Worm (Caenorhabditis elegans) whole organism, young adult: ENCODE data around the gene Y7A5A.8.

ENCODE experiments used
- B0035.1 ChIP-seq: sonication (generic microtip); optimal IDR thresholded peaks from 2 replicates; lab custom pipeline; 2016; ENCODE audit warnings: missing genetic modification characterization, mild to moderate bottlenecking, missing compliant biosample characterization, missing genotype, missing genetic modification reagents
- B0261.1 ChIP-seq: sonication (generic microtip); optimal IDR thresholded peaks from 2 replicates; lab custom pipeline; 2016; ENCODE audit warnings: mild to moderate bottlenecking, missing genetic modification characterization, moderate library complexity, missing compliant biosample characterization
- B0336.3 ChIP-seq: fragments of 200-800 bp; sonication (Bioruptor generic); IDR thresholded peaks from 2 replicates; pipeline ENCODE4 v1.3.6; 2022; ENCODE audit warnings: missing genetic modification characterization, missing compliant biosample characterization
- D2030.7 ChIP-seq: fragments of 200-800 bp; sonication (Bioruptor generic); IDR thresholded peaks from 2 replicates; pipeline ENCODE4 v1.3.6; 2022; ENCODE audit warnings: missing genetic modification reagents, missing genetic modification characterization, missing compliant biosample characterization
- F37B4.10 ChIP-seq: fragments of 200-800 bp; sonication (Bioruptor generic); IDR thresholded peaks from 2 replicates; pipeline ENCODE4 v1.3.6; 2022; ENCODE audit warnings: missing genetic modification characterization, missing compliant biosample characterization
- F52B5.7 ChIP-seq: sonication (generic microtip); optimal IDR thresholded peaks from 2 replicates; lab custom pipeline; 2016; ENCODE audit warnings: mild to moderate bottlenecking, missing genetic modification characterization, missing compliant biosample characterization
- F57C9.4 ChIP-seq: sonication (generic microtip); optimal IDR thresholded peaks from 2 replicates; lab custom pipeline; 2017; ENCODE audit warnings: mild to moderate bottlenecking, missing genetic modification characterization, missing compliant biosample characterization
- K11D2.4 ChIP-seq: fragments of 200-800 bp; sonication (Bioruptor generic); IDR thresholded peaks from 2 replicates; pipeline ENCODE4 v1.3.6; 2022; ENCODE audit warnings: missing genetic modification reagents, missing genetic modification characterization, missing compliant biosample characterization
- K12H6.12 ChIP-seq: fragments of 200-800 bp; sonication (Bioruptor generic); optimal IDR thresholded peaks from 2 replicates; lab custom pipeline; 2018; ENCODE audit warnings: mild to moderate bottlenecking, missing genetic modification characterization, missing compliant biosample characterization
- T07F8.4 ChIP-seq: sonication (generic microtip); optimal IDR thresholded peaks from 2 replicates; lab custom pipeline; 2016; ENCODE audit warnings: mild to moderate bottlenecking, missing genetic modification characterization, moderate library complexity, missing compliant biosample characterization
- T26A5.8 ChIP-seq: sonication (generic microtip); optimal IDR thresholded peaks from 2 replicates; lab custom pipeline; 2016; ENCODE audit warnings: missing genetic modification characterization, missing compliant biosample characterization
- Y67H2A.10 ChIP-seq: fragments of 200-800 bp; sonication (Bioruptor generic); conservative IDR thresholded peaks from 2 replicates; pipeline ENCODE4 v1.3.6; 2022; ENCODE audit warnings: missing genetic modification reagents, missing genetic modification characterization, missing compliant biosample characterization
- Y79H2A.3 ChIP-seq: fragments of 200-800 bp; sonication (Bioruptor generic); conservative IDR thresholded peaks from 2 replicates; pipeline ENCODE4 v1.3.6; 2022; ENCODE audit warnings: missing genetic modification reagents, missing genetic modification characterization, missing compliant biosample characterization
- ZK185.1 ChIP-seq: sonication (generic microtip); optimal IDR thresholded peaks from 2 replicates; lab custom pipeline; 2016; ENCODE audit warnings: mild to moderate bottlenecking, missing genetic modification characterization, missing compliant biosample characterization; ENCODE audit not compliant: poor library complexity, severe bottlenecking
- aptf-2 ChIP-seq: fragments of 200-800 bp; sonication (Bioruptor generic); conservative IDR thresholded peaks from 2 replicates; pipeline ENCODE4 v1.3.6; 2022; ENCODE audit warnings: missing genetic modification reagents, missing genetic modification characterization, missing compliant biosample characterization
- attf-3 ChIP-seq: fragments of 200-800 bp; sonication (Bioruptor generic); conservative IDR thresholded peaks from 2 replicates; pipeline ENCODE4 v1.3.6; 2022; ENCODE audit warnings: missing genetic modification reagents, missing genetic modification characterization, missing compliant biosample characterization
- attf-6 ChIP-seq: fragments of 200-800 bp; sonication (Bioruptor generic); IDR thresholded peaks from 2 replicates; pipeline ENCODE4 v1.3.6; 2022; ENCODE audit warnings: missing genetic modification reagents, missing genetic modification characterization, missing compliant biosample characterization
- bed-2 ChIP-seq: fragments of 200-800 bp; sonication (Bioruptor generic); IDR thresholded peaks from 2 replicates; pipeline ENCODE4 v1.3.6; 2022; ENCODE audit warnings: missing genetic modification reagents, missing genetic modification characterization, missing compliant biosample characterization
- cebp-2 ChIP-seq: fragments of 200-800 bp; sonication (Bioruptor generic); IDR thresholded peaks from 2 replicates; pipeline ENCODE4 v1.3.6; 2022; ENCODE audit warnings: missing genetic modification characterization, missing compliant biosample characterization
- ceh-27 ChIP-seq: fragments of 200-800 bp; sonication (Bioruptor generic); optimal IDR thresholded peaks from 2 replicates; lab custom pipeline; 2018; ENCODE audit warnings: mild to moderate bottlenecking, missing genetic modification characterization, moderate library complexity, missing compliant biosample characterization
- ceh-40 ChIP-seq: fragments of 200-800 bp; sonication (Bioruptor generic); IDR thresholded peaks from 2 replicates; pipeline ENCODE4 v1.3.6; 2022; ENCODE audit warnings: missing genetic modification characterization, missing compliant biosample characterization
- ceh-79 ChIP-seq: sonication (generic microtip); optimal IDR thresholded peaks from 2 replicates; lab custom pipeline; 2017; ENCODE audit warnings: mild to moderate bottlenecking, missing genetic modification characterization, missing compliant biosample characterization
- ceh-91 ChIP-seq: fragments of 200-800 bp; sonication (Bioruptor generic); IDR thresholded peaks from 2 replicates; pipeline ENCODE4 v1.3.6; 2022; ENCODE audit warnings: missing genetic modification reagents, missing genetic modification characterization, missing compliant biosample characterization
- die-1 ChIP-seq: sonication (generic microtip); optimal IDR thresholded peaks from 2 replicates; lab custom pipeline; 2016; ENCODE audit warnings: missing genotype, mild to moderate bottlenecking, missing genetic modification characterization, missing compliant biosample characterization
- ekl-4 ChIP-seq: fragments of 200-800 bp; sonication (Bioruptor generic); IDR thresholded peaks from 2 replicates; pipeline ENCODE4 v1.3.6; 2022; ENCODE audit warnings: missing genetic modification reagents, missing genetic modification characterization, missing compliant biosample characterization
- ets-4 ChIP-seq: fragments of 200-800 bp; sonication (Bioruptor generic); optimal IDR thresholded peaks from 2 replicates; lab custom pipeline; 2018; ENCODE audit warnings: mild to moderate bottlenecking, missing genetic modification characterization, missing compliant biosample characterization
- fkh-3 ChIP-seq: sonication (generic microtip); optimal IDR thresholded peaks from 2 replicates; lab custom pipeline; 2016; ENCODE audit warnings: mild to moderate bottlenecking, missing genetic modification characterization, missing compliant biosample characterization
- him-1 ChIP-seq: sonication (generic microtip); optimal IDR thresholded peaks from 2 replicates; lab custom pipeline; 2016; ENCODE audit warnings: missing genotype, missing genetic modification reagents, missing genetic modification characterization, missing compliant biosample characterization
- hlh-12 ChIP-seq: sonication (generic microtip); optimal IDR thresholded peaks from 2 replicates; lab custom pipeline; 2016; ENCODE audit warnings: missing genetic modification characterization, missing compliant biosample characterization
- lin-40 ChIP-seq: sonication (generic microtip); optimal IDR thresholded peaks from 2 replicates; lab custom pipeline; 2016; ENCODE audit warnings: missing genetic modification characterization, mild to moderate bottlenecking, missing compliant biosample characterization, missing genotype, missing genetic modification reagents
- lin-54 ChIP-seq: fragments of 200-800 bp; sonication (Bioruptor generic); optimal IDR thresholded peaks from 2 replicates; lab custom pipeline; 2018; ENCODE audit warnings: mild to moderate bottlenecking, missing genetic modification characterization, missing compliant biosample characterization
- lsl-1 ChIP-seq: fragments of 200-800 bp; sonication (Bioruptor generic); optimal IDR thresholded peaks from 2 replicates; lab custom pipeline; 2018; ENCODE audit warnings: mild to moderate bottlenecking, missing genetic modification characterization, moderate library complexity, missing compliant biosample characterization
- madf-10 ChIP-seq: sonication (generic microtip); optimal IDR thresholded peaks from 2 replicates; lab custom pipeline; 2016; ENCODE audit warnings: mild to moderate bottlenecking, missing genetic modification characterization, missing compliant biosample characterization
- madf-8 ChIP-seq: fragments of 200-800 bp; sonication (Bioruptor generic); conservative IDR thresholded peaks from 2 replicates; pipeline ENCODE4 v1.3.6; 2022; ENCODE audit warnings: missing genetic modification reagents, missing genetic modification characterization, missing compliant biosample characterization
- mcd-1 ChIP-seq: fragments of 200-800 bp; sonication (Bioruptor generic); IDR thresholded peaks from 2 replicates; pipeline ENCODE4 v1.3.6; 2022; ENCODE audit warnings: missing genetic modification reagents, missing genetic modification characterization, missing compliant biosample characterization
- nfya-2 ChIP-seq: fragments of 200-800 bp; sonication (Bioruptor generic); IDR thresholded peaks from 2 replicates; pipeline ENCODE4 v1.3.6; 2022; ENCODE audit warnings: missing genetic modification reagents, missing genetic modification characterization, missing compliant biosample characterization
- nfyb-1 ChIP-seq: fragments of 200-800 bp; sonication (Bioruptor generic); IDR thresholded peaks from 2 replicates; pipeline ENCODE4 v1.3.6; 2022; ENCODE audit warnings: missing genetic modification reagents, missing genetic modification characterization, missing compliant biosample characterization
- nhr-80 ChIP-seq: sonication (generic microtip); optimal IDR thresholded peaks from 2 replicates; lab custom pipeline; 2016; ENCODE audit warnings: missing genetic modification characterization, missing compliant biosample characterization
- pha-4 ChIP-seq: fragments of 150-350 bp; sonication (generic microtip); optimal IDR thresholded peaks from 2 replicates; lab custom pipeline; 2014; ENCODE audit warnings: missing biosample characterization, missing genetic modification reagents, missing genetic modification characterization
- rcor-1 ChIP-seq: fragments of 200-800 bp; sonication (Bioruptor generic); IDR thresholded peaks from 2 replicates; pipeline ENCODE4 v1.3.6; 2022; ENCODE audit warnings: missing genetic modification reagents, missing genetic modification characterization, missing compliant biosample characterization
- rpc-1 ChIP-seq, 2 experiments: fragments of 150-350 bp in 1 of 2; sonication (generic microtip) in 1 of 2; optimal IDR thresholded peaks; 2 replicates each; lab custom pipeline; 2014 to 2018; ENCODE audit warnings: missing biosample characterization in 1 of 2, missing genetic modification characterization in 1 of 2, missing genetic modification reagents in 1 of 2, missing genotype in 1 of 2
- snpc-1.1 ChIP-seq: sonication (generic microtip); optimal IDR thresholded peaks from 2 replicates; lab custom pipeline; 2017; ENCODE audit warnings: missing genetic modification characterization, mild to moderate bottlenecking, missing compliant biosample characterization, antibody characterized with exemption, moderate library complexity, missing genotype, missing genetic modification reagents; ENCODE audit not compliant: insufficient read depth
- tbp1 ChIP-seq: fragments of 200-800 bp; sonication (Bioruptor generic); optimal IDR thresholded peaks from 2 replicates; lab custom pipeline; 2018; ENCODE audit warnings: mild to moderate bottlenecking, missing genetic modification characterization, missing compliant biosample characterization
- tlf-1 ChIP-seq: fragments of 200-800 bp; sonication (Bioruptor generic); optimal IDR thresholded peaks from 2 replicates; lab custom pipeline; 2018; ENCODE audit warnings: mild to moderate bottlenecking, missing genetic modification characterization, missing compliant biosample characterization
- unc-130 ChIP-seq: sonication (generic microtip); optimal IDR thresholded peaks from 2 replicates; lab custom pipeline; 2016; ENCODE audit warnings: missing genetic modification reagents, missing genetic modification characterization, missing compliant biosample characterization
- zim-3 ChIP-seq: sonication (generic microtip); optimal IDR thresholded peaks from 2 replicates; lab custom pipeline; 2017; ENCODE audit warnings: mild to moderate bottlenecking, missing genetic modification characterization, moderate library complexity, missing compliant biosample characterization
- ztf-18 ChIP-seq: sonication (generic microtip); optimal IDR thresholded peaks from 2 replicates; lab custom pipeline; 2016; ENCODE audit warnings: missing genotype, mild to moderate bottlenecking, missing genetic modification characterization, missing compliant biosample characterization
- ztf-25 ChIP-seq: fragments of 200-800 bp; sonication (Bioruptor generic); IDR thresholded peaks from 2 replicates; pipeline ENCODE4 v1.3.6; 2022; ENCODE audit warnings: missing genetic modification reagents, missing genetic modification characterization, missing compliant biosample characterization
- ztf-3 ChIP-seq: fragments of 200-800 bp; sonication (Bioruptor generic); optimal IDR thresholded peaks from 2 replicates; lab custom pipeline; 2018; ENCODE audit warnings: mild to moderate bottlenecking, missing genetic modification characterization, missing compliant biosample characterization

Gene Y7A5A.8

DNA sequence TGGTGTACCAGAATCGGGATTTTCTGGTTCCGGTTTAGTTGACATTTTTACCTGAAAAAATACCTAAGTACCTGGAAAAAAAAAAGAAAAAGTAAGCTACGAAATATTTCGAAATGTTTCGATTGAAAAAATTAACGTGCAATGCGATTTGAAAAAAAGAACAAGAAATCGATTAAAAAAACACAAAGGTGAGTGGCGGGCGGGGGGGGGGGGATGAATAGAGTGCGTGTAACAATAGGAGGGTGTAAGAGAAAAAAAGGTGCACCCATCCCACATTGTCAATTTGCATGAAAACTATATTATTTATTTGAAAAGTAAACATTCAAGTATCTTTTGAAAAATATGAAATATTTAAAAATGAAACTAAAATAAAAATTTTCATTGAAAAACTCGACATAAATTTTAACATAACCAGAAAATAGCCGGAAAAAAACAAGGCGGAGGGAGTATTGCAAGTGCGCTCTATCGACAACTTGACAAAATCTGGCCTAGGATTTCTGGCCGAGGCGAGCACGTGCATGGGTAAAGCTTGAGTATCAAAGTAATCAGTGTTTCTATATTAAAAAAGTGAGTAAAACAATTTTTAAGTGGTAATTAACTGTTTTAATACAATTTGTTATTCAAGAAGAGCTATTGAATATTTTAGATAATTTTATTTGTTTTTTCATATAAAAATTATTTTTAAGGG is 43.7 kb downstream of the Y7A5A.8 start, which contains the start of the genes csb-1 and F53H4.4 (continued):
- peak; percentile 49; the same call in 1 of the 2 replicates for TF ChIP-seq K11D2.4 (GFP tag; lab: Robert Waterston, UW)
- TF ChIP-seq pha-4 (tag; lab: Kevin White, UChicago), result peak; percentile 74
- TF ChIP-seq rcor-1 (GFP tag; lab: Robert Waterston, UW), result no peak
- TF ChIP-seq tbp1, result no peak
- no peak for TF ChIP-seq unc-130 (GFP tag; lab: Kevin White, UChicago)
- no peak for TF ChIP-seq madf-8 (GFP tag; lab: Robert Waterston, UW)
- TF ChIP-seq B0261.1 (tag; lab: Kevin White, UChicago), result no peak
- TF ChIP-seq D2030.7 (GFP tag; lab: Robert Waterston, UW), result no peak
- no peak for TF ChIP-seq hlh-12 (tag; lab: Kevin White, UChicago)
- no peak for TF ChIP-seq F57C9.4 (tag; lab: Kevin White, UChicago)
- TF ChIP-seq ceh-40 (GFP tag; lab: Robert Waterston, UW), result no peak
- TF ChIP-seq ets-4 (GFP tag; lab: Kevin White, UChicago), result no peak
- TF ChIP-seq madf-10 (tag; lab: Kevin White, UChicago), result peak; percentile 25
- TF ChIP-seq cebp-2 (GFP tag; lab: Robert Waterston, UW), result no peak
- no peak for TF ChIP-seq tlf-1 (GFP tag; lab: Kevin White, UChicago)
- no peak for TF ChIP-seq him-1 (tag; lab: Kevin White, UChicago)
- TF ChIP-seq mcd-1, result peak; percentile 96
- TF ChIP-seq T07F8.4 (tag; lab: Kevin White, UChicago), result no peak
- TF ChIP-seq B0035.1 (tag; lab: Kevin White, UChicago), result no peak
- peak; percentile 43 for TF ChIP-seq ceh-27 (GFP tag; lab: Kevin White, UChicago)
- TF ChIP-seq lin-54 (GFP tag; lab: Kevin White, UChicago), result no peak
- TF ChIP-seq ztf-25 (GFP tag; lab: Robert Waterston, UW), result no peak
- no peak for TF ChIP-seq lsl-1 (GFP tag; lab: Kevin White, UChicago)
- TF ChIP-seq K12H6.12 (tag; lab: Kevin White, UChicago), result peak; percentile 23
- no peak for TF ChIP-seq ceh-79 (tag; lab: Kevin White, UChicago)
- TF ChIP-seq F52B5.7 (tag; lab: Kevin White, UChicago), result no peak
- no peak for TF ChIP-seq bed-2 (GFP tag; lab: Robert Waterston, UW)
- TF ChIP-seq nfyb-1 (GFP tag; lab: Robert Waterston, UW), result no peak
- TF ChIP-seq nfya-2 (GFP tag; lab: Robert Waterston, UW), result no peak
- no peak for TF ChIP-seq attf-3 (GFP tag; lab: Robert Waterston, UW)
- TF ChIP-seq Y79H2A.3, result no peak
- TF ChIP-seq zim-3 (tag; lab: Kevin White, UChicago), result no peak
- no peak for TF ChIP-seq aptf-2
- TF ChIP-seq ZK185.1 (tag; lab: Kevin White, UChicago), result peak; percentile 73
- TF ChIP-seq ceh-91 (GFP tag; lab: Robert Waterston, UW), result no peak
- no peak for TF ChIP-seq fkh-3 (tag; lab: Kevin White, UChicago)
- TF ChIP-seq nhr-80 (tag; lab: Kevin White, UChicago), result peak; percentile 58
- no peak for TF ChIP-seq snpc-1.1 (tag; lab: Kevin White, UChicago)
- TF ChIP-seq lin-40, result peak; percentile 55
- TF ChIP-seq B0336.3 (GFP tag; lab: Robert Waterston, UW), result no peak
- TF ChIP-seq attf-6 (GFP tag; lab: Robert Waterston, UW), result no peak
- no peak for TF ChIP-seq die-1 (tag; lab: Kevin White, UChicago)
- TF ChIP-seq ekl-4 (GFP tag; lab: Robert Waterston, UW), result no peak
- TF ChIP-seq Y67H2A.10 (GFP tag; lab: Robert Waterston, UW), result no peak
- no peak for TF ChIP-seq T26A5.8 (tag; lab: Kevin White, UChicago)
- TF ChIP-seq F37B4.10 (GFP tag; lab: Robert Waterston, UW), result no peak
- no peak for TF ChIP-seq ztf-3
- peak; percentile 47 for TF ChIP-seq ztf-18
- TF ChIP-seq rpc-1 (optimal IDR thresholded peaks at IDR 0.05; lab: Kevin White, UChicago), result no peak
- TF ChIP-seq rpc-1 (tag; optimal IDR thresholded peaks at IDR 0.05; lab: Kevin White, UChicago), result no peak
